Worm (Caenorhabditis elegans): Measurements from ENCODE around the gene fbxc-26.

The fbxc-26 gene

DNA sequence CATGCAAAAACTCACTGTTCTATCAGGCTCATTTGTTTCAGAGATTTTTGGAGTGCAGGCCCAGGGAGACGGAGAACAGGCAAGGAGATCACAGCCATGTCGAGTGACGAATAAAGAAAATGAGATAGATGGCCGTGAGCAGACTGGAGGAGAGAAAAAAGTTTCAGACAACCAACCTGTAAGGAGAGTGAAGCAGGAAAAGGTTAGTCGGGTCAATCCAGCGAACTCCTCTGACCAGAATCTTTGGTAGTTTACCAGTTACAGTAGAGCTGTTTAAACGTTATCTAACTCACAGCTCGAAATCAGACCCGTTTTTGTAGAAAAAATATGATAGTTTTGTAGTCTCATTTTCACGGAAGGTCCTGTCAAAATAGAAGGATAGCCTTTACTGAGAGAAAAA lies 45.7 kb downstream of the fbxc-26 start, which contains the start of gene fbxb-21:
TSS of gene fbxb-21 (minus strand) at position 101 of the 400 bp plus-strand sequence.
- TF ChIP-seq cey-2 (tag; optimal IDR thresholded peaks at IDR 0.05; ENCODE audit: borderline replicate concordance, insufficient read depth) (no peak), D1046.2 (GFP tag; IDR thresholded peaks at IDR 0.05) (no peak), F37D6.2 (tag; optimal IDR thresholded peaks at IDR 0.05) (no peak), dmd-9 (GFP tag; IDR thresholded peaks at IDR 0.05) (no peak), lin-15B (tag; optimal IDR thresholded peaks at IDR 0.05) (no peak), ctbp-1 (GFP tag; IDR thresholded peaks at IDR 0.05) (no peak), aha-1 (tag) (no peak)

DNA sequence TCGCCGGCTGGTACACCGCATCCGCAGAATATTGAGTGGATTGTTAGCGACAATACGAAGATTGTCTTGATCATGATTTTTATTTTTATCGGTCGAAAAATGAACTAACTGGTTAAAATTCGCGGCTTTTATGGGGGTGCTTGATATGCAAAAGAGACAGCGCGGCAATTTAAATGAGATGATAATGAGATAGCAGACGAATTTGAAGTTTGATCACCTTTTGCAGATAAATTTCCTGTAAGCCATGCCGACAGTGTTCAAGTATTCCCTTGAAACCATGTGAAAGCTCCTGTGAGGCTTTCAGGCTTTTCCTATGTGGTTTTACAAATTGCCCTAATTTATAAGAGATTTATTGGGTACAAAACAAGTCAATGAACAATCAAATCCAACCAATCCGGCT lies 48.2 kb downstream of the fbxc-26 start, which contains the start of gene ZC204.17:
TSS of gene ZC204.17 (minus strand) at position 101 of the 400 bp plus-strand sequence.
- TF ChIP-seq spr-1 (tag; optimal IDR thresholded peaks at IDR 0.05) (no peak), nhr-10 (tag; optimal IDR thresholded peaks at IDR 0.05) (no peak), daf-12 (tag; optimal IDR thresholded peaks at IDR 0.05) (no peak), hif-1 (tag; optimal IDR thresholded peaks at IDR 0.05) (no peak), hlh-30 (tag; optimal IDR thresholded peaks at IDR 0.05; ENCODE audit: insufficient read depth) (no peak)

DNA sequence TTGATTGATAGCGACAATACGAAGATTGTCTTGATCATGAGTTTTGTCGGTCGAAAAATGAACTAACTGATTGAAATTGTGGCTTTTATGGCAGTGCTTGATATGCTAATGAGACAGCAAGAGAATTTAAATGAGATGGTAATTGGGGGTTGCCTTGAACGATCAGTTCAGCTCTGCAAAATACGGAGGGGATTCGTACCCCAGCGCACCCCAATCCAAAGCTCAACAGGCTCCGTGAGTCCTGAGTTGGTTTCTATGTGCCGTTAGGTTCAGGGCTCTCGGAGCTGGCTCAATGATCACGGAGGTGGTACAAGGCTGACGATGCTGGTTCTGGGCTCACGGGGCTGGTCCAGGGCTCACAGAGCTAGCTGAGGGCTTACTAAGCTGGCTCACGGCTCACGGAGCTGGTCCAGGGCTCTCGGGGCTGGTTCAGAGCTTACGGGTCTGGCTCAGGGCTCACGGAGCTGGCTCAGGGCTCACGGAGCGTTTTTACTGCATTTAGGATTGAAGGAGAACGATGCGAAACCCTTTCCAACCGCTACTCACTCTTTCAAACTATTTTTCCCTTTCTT lies 49.6 kb downstream of the fbxc-26 start, which contains the start of gene ZC204.6:
TSS of gene ZC204.6 (minus strand) at position 51 of the 572 bp plus-strand sequence.
- TF ChIP-seq dve-1 (tag; optimal IDR thresholded peaks at IDR 0.05; ENCODE audit: insufficient read depth) = no peak
- no peak for TF ChIP-seq php-3 (GFP tag; IDR thresholded peaks at IDR 0.05)
- 0 out of 2 replicates have a peak, but pooled peaks have one; percentile 27 for TF ChIP-seq egl-43 (GFP tag; IDR thresholded peaks at IDR 0.05)
- no peak for TF ChIP-seq zip-2 (tag; optimal IDR thresholded peaks at IDR 0.05)
- TF ChIP-seq aha-1 (tag) = peak; percentile 42
- peak; percentile 93 for TF ChIP-seq set-16 (GFP tag; IDR thresholded peaks at IDR 0.05)
- no peak for TF ChIP-seq vab-7 (GFP tag; IDR thresholded peaks at IDR 0.05)
